Fruit fly (Drosophila melanogaster) whole organism, embryonic: ENCODE results near the gene CG15927.

Experiments used
- CG1024 ChIP-seq: fragments of 200-800 bp; sonication (Bioruptor generic); IDR thresholded peaks from 2 replicates; pipeline ENCODE4 v1.3.6; 2022; ENCODE audit warnings: missing biosample characterization, missing genetic modification characterization
- CG11093 ChIP-seq: fragments of 200-800 bp; sonication (Bioruptor generic); IDR thresholded peaks from 3 replicates; pipeline ENCODE4 v1.3.6; 2022; ENCODE audit warnings: missing biosample characterization, missing genetic modification characterization
- CG12071 ChIP-seq: fragments of 200-800 bp; sonication (Bioruptor generic); optimal IDR thresholded peaks from 3 replicates; lab custom pipeline; 2018; ENCODE audit warnings: missing biosample characterization, mild to moderate bottlenecking, missing genetic modification characterization
- CG12942 ChIP-seq: fragments of 200-800 bp; sonication (Bioruptor generic); optimal IDR thresholded peaks from 3 replicates; lab custom pipeline; 2016; ENCODE audit warnings: missing biosample characterization, missing genetic modification characterization
- CG14014 ChIP-seq: fragments of 200-800 bp; sonication (Bioruptor generic); IDR thresholded peaks from 2 replicates; pipeline ENCODE4 v1.3.6; 2022; ENCODE audit warnings: missing biosample characterization, missing genetic modification characterization
- CG14667 ChIP-seq: fragments of 200-800 bp; sonication (Bioruptor generic); IDR thresholded peaks from 2 replicates; pipeline ENCODE4 v1.3.6; 2022; ENCODE audit warnings: missing biosample characterization, missing genetic modification characterization
- CG15514 ChIP-seq: fragments of 200-800 bp; sonication (Bioruptor generic); optimal IDR thresholded peaks from 3 replicates; lab custom pipeline; 2017; ENCODE audit warnings: missing biosample characterization, missing genetic modification characterization, mild to moderate bottlenecking, moderate library complexity, missing genetic modification reagents
- CG16779 ChIP-seq: fragments of 200-800 bp; sonication (Bioruptor generic); IDR thresholded peaks from 2 replicates; pipeline ENCODE4 v1.3.6; 2022; ENCODE audit warnings: missing biosample characterization, missing genetic modification characterization
- CG17385 ChIP-seq: fragments of 200-800 bp; sonication (Bioruptor generic); optimal IDR thresholded peaks from 3 replicates; lab custom pipeline; 2018; ENCODE audit warnings: missing biosample characterization, mild to moderate bottlenecking, missing genetic modification characterization
- CG2875 ChIP-seq: fragments of 200-800 bp; sonication (Bioruptor generic); optimal IDR thresholded peaks from 2 replicates; lab custom pipeline; 2017; ENCODE audit warnings: missing biosample characterization, mild to moderate bottlenecking, missing genetic modification characterization, missing genetic modification reagents
- CG30403 ChIP-seq: fragments of 200-800 bp; sonication (Bioruptor generic); optimal IDR thresholded peaks from 3 replicates; lab custom pipeline; 2016; ENCODE audit warnings: missing biosample characterization, missing genetic modification characterization
- CG3407 ChIP-seq: fragments of 200-800 bp; sonication (Bioruptor generic); optimal IDR thresholded peaks from 2 replicates; lab custom pipeline; 2018; ENCODE audit warnings: missing biosample characterization, mild to moderate bottlenecking, missing genetic modification characterization
- CG3995 ChIP-seq: fragments of 200-800 bp; sonication (Bioruptor generic); optimal IDR thresholded peaks from 3 replicates; lab custom pipeline; 2016; ENCODE audit warnings: missing biosample characterization, missing genetic modification characterization
- CG4404 ChIP-seq: fragments of 200-800 bp; sonication (Bioruptor generic); IDR thresholded peaks from 2 replicates; pipeline ENCODE4 v1.3.6; 2022; ENCODE audit warnings: missing biosample characterization, missing genetic modification characterization
- CG7928 ChIP-seq: fragments of 200-800 bp; sonication (Bioruptor generic); optimal IDR thresholded peaks from 2 replicates; lab custom pipeline; 2017; ENCODE audit warnings: missing biosample characterization, mild to moderate bottlenecking, missing genetic modification characterization
- CG8290 ChIP-seq, 3 experiments: fragments of 200-800 bp; sonication (Bioruptor generic); optimal IDR thresholded peaks; 2 replicates each; lab custom pipeline; 2016 to 2019; ENCODE audit warnings: missing biosample characterization in 3 of 3, missing genetic modification characterization in 3 of 3, mild to moderate bottlenecking in 2 of 3, moderate library complexity in 1 of 3
- CG8765 ChIP-seq: fragments of 200-800 bp; sonication (Bioruptor generic); IDR thresholded peaks from 2 replicates; pipeline ENCODE4 v1.3.6; 2022; ENCODE audit warnings: missing biosample characterization, missing genetic modification characterization
- CrebB ChIP-seq: fragments of 200-800 bp; sonication (Bioruptor generic); optimal IDR thresholded peaks from 3 replicates; lab custom pipeline; 2018; ENCODE audit warnings: missing biosample characterization, mild to moderate bottlenecking, missing genetic modification characterization
- Ets97D ChIP-seq: fragments of 200-800 bp; sonication (Bioruptor generic); optimal IDR thresholded peaks from 3 replicates; lab custom pipeline; 2016; ENCODE audit warnings: missing biosample characterization, missing genetic modification characterization
- Fer3 ChIP-seq: fragments of 200-800 bp; sonication (Bioruptor generic); optimal IDR thresholded peaks from 2 replicates; lab custom pipeline; 2018; ENCODE audit warnings: missing biosample characterization, mild to moderate bottlenecking, missing genetic modification characterization, moderate library complexity
- HHEX ChIP-seq: fragments of 200-800 bp; sonication (Bioruptor generic); optimal IDR thresholded peaks from 3 replicates; lab custom pipeline; 2017; ENCODE audit warnings: missing biosample characterization, mild to moderate bottlenecking, missing genetic modification characterization, missing genetic modification reagents
- Hey ChIP-seq: fragments of 200-800 bp; sonication (Bioruptor generic); optimal IDR thresholded peaks from 3 replicates; lab custom pipeline; 2018; ENCODE audit warnings: missing biosample characterization, mild to moderate bottlenecking, missing genetic modification characterization
- Med ChIP-seq: fragments of 200-800 bp; sonication (Bioruptor generic); peaks from one replicate; lab custom pipeline; 2016; ENCODE audit warnings: missing biosample characterization, missing genetic modification characterization, mild to moderate bottlenecking, inconsistent platforms, moderate library complexity
- NC2α ChIP-seq: fragments of 200-800 bp; sonication (Bioruptor generic); optimal IDR thresholded peaks from 2 replicates; lab custom pipeline; 2016; ENCODE audit warnings: missing biosample characterization, missing genetic modification characterization
- Pdp1 ChIP-seq, 2 experiments: fragments of 200-800 bp; sonication (Bioruptor generic); optimal IDR thresholded peaks; 3 replicates each; lab custom pipeline; 2016; ENCODE audit warnings: missing biosample characterization in 2 of 2, missing genetic modification characterization in 2 of 2, mild to moderate bottlenecking in 1 of 2, moderate library complexity in 1 of 2
- Trl ChIP-seq, 3 experiments: fragments of >200 bp in 2 of 3; fragments of 200-800 bp in 1 of 3; sonication (Bioruptor generic) in 1 of 3; optimal IDR thresholded peaks; 2 replicates in 1 of 3; 3 replicates in 2 of 3; lab custom pipeline; 2016 to 2017; ENCODE audit warnings: missing biosample characterization in 1 of 3, missing genetic modification characterization in 1 of 3
- amos ChIP-seq: fragments of 200-800 bp; sonication (Bioruptor generic); IDR thresholded peaks from 2 replicates; pipeline ENCODE4 v1.3.6; 2022; ENCODE audit warnings: missing biosample characterization, missing genetic modification characterization; ENCODE audit not compliant: partially characterized antibody
- aop ChIP-seq: fragments of 200-800 bp; sonication (Bioruptor generic); IDR thresholded peaks from 2 replicates; pipeline ENCODE4 v1.3.6; 2022; ENCODE audit warnings: missing biosample characterization, missing genetic modification characterization
- crc ChIP-seq: fragments of 200-800 bp; sonication (Bioruptor generic); optimal IDR thresholded peaks from 2 replicates; lab custom pipeline; 2016; ENCODE audit warnings: missing biosample characterization, missing genetic modification characterization
- croc ChIP-seq: fragments of 200-800 bp; sonication (Bioruptor generic); conservative IDR thresholded peaks from 3 replicates; pipeline ENCODE4 v1.3.6; 2022; ENCODE audit warnings: missing biosample characterization, missing genetic modification characterization
- dm ChIP-seq: fragments of 200-800 bp; sonication (Bioruptor generic); optimal IDR thresholded peaks from 3 replicates; lab custom pipeline; 2016; ENCODE audit warnings: missing biosample characterization, missing genetic modification characterization
- dmrt11E ChIP-seq: fragments of 200-800 bp; sonication (Bioruptor generic); optimal IDR thresholded peaks from 3 replicates; lab custom pipeline; 2018; ENCODE audit warnings: missing biosample characterization, mild to moderate bottlenecking, missing genetic modification characterization, moderate library complexity
- eyg ChIP-seq: fragments of 200-800 bp; sonication (Bioruptor generic); optimal IDR thresholded peaks from 3 replicates; lab custom pipeline; 2016; ENCODE audit warnings: missing biosample characterization, missing genetic modification characterization
- grau ChIP-seq: fragments of 200-800 bp; optimal IDR thresholded peaks from 3 replicates; lab custom pipeline; 2019; ENCODE audit warnings: missing biosample characterization, mild to moderate bottlenecking, missing genetic modification characterization, moderate library complexity
- gsb-n ChIP-seq: fragments of 200-800 bp; sonication (Bioruptor generic); optimal IDR thresholded peaks from 3 replicates; lab custom pipeline; 2018; ENCODE audit warnings: missing biosample characterization, mild to moderate bottlenecking, missing genetic modification characterization
- hth ChIP-seq: fragments of >200 bp; optimal IDR thresholded peaks from 2 replicates; lab custom pipeline; 2017; ENCODE audit warnings: inconsistent platforms
- luna ChIP-seq: fragments of 200-800 bp; sonication (Bioruptor generic); optimal IDR thresholded peaks from 2 replicates; lab custom pipeline; 2016; ENCODE audit warnings: missing biosample characterization, missing genetic modification characterization
- org-1 ChIP-seq: fragments of 200-800 bp; sonication (Bioruptor generic); optimal IDR thresholded peaks from 2 replicates; lab custom pipeline; 2017; ENCODE audit warnings: missing biosample characterization, missing genetic modification characterization
- ro ChIP-seq: fragments of 200-800 bp; sonication (Bioruptor generic); IDR thresholded peaks from 2 replicates; pipeline ENCODE4 v1.3.6; 2022; ENCODE audit warnings: missing biosample characterization, missing genetic modification characterization
- sug ChIP-seq: fragments of 200-800 bp; optimal IDR thresholded peaks from 2 replicates; lab custom pipeline; 2019; ENCODE audit warnings: missing biosample characterization, mild to moderate bottlenecking, missing genetic modification characterization, moderate library complexity
- tgo ChIP-seq: fragments of 200-800 bp; sonication (Bioruptor generic); IDR thresholded peaks from 3 replicates; pipeline ENCODE4 v1.3.6; 2022; ENCODE audit warnings: missing biosample characterization, missing genetic modification characterization
- trem ChIP-seq: fragments of 200-800 bp; optimal IDR thresholded peaks from 3 replicates; lab custom pipeline; 2019; ENCODE audit warnings: missing biosample characterization, mild to moderate bottlenecking, missing genetic modification characterization, moderate library complexity

The CG15927 gene

DNA sequence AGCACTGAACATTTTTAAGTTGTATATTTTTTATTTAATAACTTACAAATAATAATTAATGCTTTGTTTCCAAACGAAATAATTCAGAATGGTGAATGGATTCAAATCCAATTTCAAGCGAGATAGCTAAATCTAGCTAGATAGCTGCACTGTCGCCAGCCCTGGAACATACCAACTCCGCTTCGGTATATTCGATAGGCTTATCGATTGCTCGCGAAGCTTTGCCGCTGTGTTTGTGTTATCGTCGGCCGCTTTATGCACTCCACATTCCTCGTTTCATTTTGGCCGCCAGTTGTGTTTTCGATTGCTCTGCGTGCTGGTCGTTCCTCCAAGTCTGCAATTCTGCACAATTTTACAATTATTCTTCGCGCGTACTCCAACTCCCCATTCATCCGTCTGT, 42.4 kb downstream of the CG15927 start, which contains the start of gene mdu (continued):
- TF ChIP-seq Pdp1 (GFP tag; optimal IDR thresholded peaks at IDR 0.05; lab: Kevin White, UChicago) (peak in 1 of 2 experiments; percentile 2), CrebB (no peak), CG4404 (GFP tag; lab: Robert Waterston, UW) (no peak), Trl (optimal IDR thresholded peaks at IDR 0.05; lab: Kevin White, UChicago) (no peak), Trl (GFP tag; optimal IDR thresholded peaks at IDR 0.05; lab: Kevin White, UChicago) (no peak), CG8290 (GFP tag; optimal IDR thresholded peaks at IDR 0.05; lab: Kevin White, UChicago) (no peak), CG8290 (tag; optimal IDR thresholded peaks at IDR 0.05; lab: Kevin White, UChicago) (peak in 1 of 2 experiments; percentile 39), gsb-n (tag; lab: Kevin White, UChicago) (no peak), CG11093 (GFP tag; lab: Robert Waterston, UW) (no peak), NC2α (GFP tag; lab: Kevin White, UChicago) (no peak), Fer3 (no peak), CG1024 (GFP tag; lab: Robert Waterston, UW) (0 out of 2 replicates have a peak, but pooled peaks have one; percentile 31), CG12942 (GFP tag; lab: Kevin White, UChicago) (peak; percentile 8), grau (tag; lab: Kevin White, UChicago) (peak; percentile 48), crc (GFP tag; lab: Kevin White, UChicago) (no peak), hth (lab: Kevin White, UChicago) (no peak), CG14667 (GFP tag; lab: Robert Waterston, UW) (no peak), CG3407 (no peak), CG3995 (GFP tag; lab: Kevin White, UChicago) (no peak), croc (GFP tag; lab: Robert Waterston, UW) (no peak; the same call in 2 of the 3 replicates), CG30403 (GFP tag; lab: Kevin White, UChicago) (peak; percentile 59), sug (tag; lab: Kevin White, UChicago) (peak; percentile 42), CG7928 (GFP tag; lab: Kevin White, UChicago) (peak; percentile 84), CG2875 (no peak), CG12071 (GFP tag; lab: Kevin White, UChicago) (no peak), CG17385 (GFP tag; lab: Kevin White, UChicago) (no peak), Hey (tag; lab: Kevin White, UChicago) (no peak), Med (GFP tag; lab: Kevin White, UChicago) (no peak), dm (no peak), amos (GFP tag; lab: Robert Waterston, UW) (no peak; the same call in 1 of the 2 replicates), ro (GFP tag; lab: Robert Waterston, UW) (no peak), tgo (GFP tag; lab: Robert Waterston, UW) (no peak; the same call in 2 of the 3 replicates), CG16779 (GFP tag; lab: Robert Waterston, UW) (no peak), org-1 (GFP tag; lab: Kevin White, UChicago) (no peak), CG8765 (no peak), eyg (GFP tag; lab: Kevin White, UChicago) (no peak), dmrt11E (tag; lab: Kevin White, UChicago) (peak; percentile 21), luna (GFP tag; lab: Kevin White, UChicago) (no peak), CG15514 (GFP tag; lab: Kevin White, UChicago) (peak; percentile 25), aop (GFP tag; lab: Robert Waterston, UW) (no peak), Ets97D (peak; percentile 13), HHEX (GFP tag; lab: Kevin White, UChicago) (no peak), CG14014 (no peak), trem (tag; lab: Kevin White, UChicago) (no peak)
